Worm (Caenorhabditis elegans) whole organism, young adult: ENCODE results near the gene K07D4.5.
A peak's percentile ranks its signal among the peaks of the same experiment; 100 is the strongest.

Experiments used
- B0035.1 ChIP-seq: sonication (generic microtip); optimal IDR thresholded peaks from 2 replicates; lab custom pipeline; 2016; ENCODE audit warnings: missing genetic modification characterization, mild to moderate bottlenecking, missing compliant biosample characterization, missing genotype, missing genetic modification reagents
- C06A6.2 ChIP-seq: fragments of 200-800 bp; sonication (Bioruptor generic); conservative IDR thresholded peaks from 2 replicates; pipeline ENCODE4 v1.3.6; 2022; ENCODE audit warnings: missing genetic modification characterization, missing compliant biosample characterization
- F23B12.7 ChIP-seq: sonication (generic microtip); optimal IDR thresholded peaks from 2 replicates; lab custom pipeline; 2017; ENCODE audit warnings: missing genetic modification characterization, mild to moderate bottlenecking, missing compliant biosample characterization, antibody characterized with exemption, moderate library complexity; ENCODE audit not compliant: insufficient read depth
- F33H1.4 ChIP-seq: fragments of 200-800 bp; sonication (Bioruptor generic); IDR thresholded peaks from 2 replicates; pipeline ENCODE4 v1.3.6; 2022; ENCODE audit warnings: missing genetic modification reagents, missing genetic modification characterization, missing compliant biosample characterization
- F55B11.4 ChIP-seq: sonication (generic microtip); optimal IDR thresholded peaks from 2 replicates; lab custom pipeline; 2016; ENCODE audit warnings: missing compliant biosample characterization, missing genetic modification characterization, borderline replicate concordance; ENCODE audit not compliant: insufficient read depth
- T07F8.4 ChIP-seq: sonication (generic microtip); optimal IDR thresholded peaks from 2 replicates; lab custom pipeline; 2016; ENCODE audit warnings: mild to moderate bottlenecking, missing genetic modification characterization, moderate library complexity, missing compliant biosample characterization
- Y53F4B.3 ChIP-seq: fragments of 200-800 bp; sonication (Bioruptor generic); IDR thresholded peaks from 2 replicates; pipeline ENCODE4 v1.3.6; 2022; ENCODE audit warnings: missing genetic modification reagents, missing genetic modification characterization, missing compliant biosample characterization
- Y53G8AR.9 ChIP-seq: fragments of 200-800 bp; sonication (Bioruptor generic); conservative IDR thresholded peaks from 2 replicates; pipeline ENCODE4 v1.3.6; 2022; ENCODE audit warnings: missing genetic modification reagents, missing genetic modification characterization, missing compliant biosample characterization
- ZK185.1 ChIP-seq: sonication (generic microtip); optimal IDR thresholded peaks from 2 replicates; lab custom pipeline; 2016; ENCODE audit warnings: mild to moderate bottlenecking, missing genetic modification characterization, missing compliant biosample characterization; ENCODE audit not compliant: poor library complexity, severe bottlenecking
- aptf-2 ChIP-seq: fragments of 200-800 bp; sonication (Bioruptor generic); conservative IDR thresholded peaks from 2 replicates; pipeline ENCODE4 v1.3.6; 2022; ENCODE audit warnings: missing genetic modification reagents, missing genetic modification characterization, missing compliant biosample characterization
- aptf-3 ChIP-seq: fragments of 200-800 bp; sonication (Bioruptor generic); IDR thresholded peaks from 2 replicates; pipeline ENCODE4 v1.3.6; 2022; ENCODE audit warnings: missing genetic modification characterization, missing compliant biosample characterization
- atf-7 ChIP-seq: sonication (generic microtip); optimal IDR thresholded peaks from 2 replicates; lab custom pipeline; 2017; ENCODE audit warnings: mild to moderate bottlenecking, missing genetic modification characterization, missing compliant biosample characterization
- cebp-1 ChIP-seq, 2 experiments: fragments of 200-800 bp in 1 of 2; sonication (Bioruptor generic) in 1 of 2; sonication (generic microtip) in 1 of 2; IDR thresholded peaks in 1 of 2; optimal IDR thresholded peaks in 1 of 2; 2 replicates each; pipeline versions ENCODE4 v1.3.6 to Lab custom; 2017 to 2022; ENCODE audit warnings: missing compliant biosample characterization in 2 of 2, missing genetic modification characterization in 2 of 2, mild to moderate bottlenecking in 1 of 2, missing genetic modification reagents in 1 of 2, moderate library complexity in 1 of 2
- chd-7 ChIP-seq: sonication (generic microtip); optimal IDR thresholded peaks from 2 replicates; lab custom pipeline; 2016; ENCODE audit warnings: mild to moderate bottlenecking, missing genetic modification characterization, moderate library complexity, missing compliant biosample characterization
- dpl-1 ChIP-seq: fragments of 150-350 bp; optimal IDR thresholded peaks from 2 replicates; lab custom pipeline; 2014; ENCODE audit warnings: missing biosample characterization, missing genetic modification reagents, missing genetic modification characterization
- egrh-3 ChIP-seq: fragments of 200-800 bp; sonication (Bioruptor generic); IDR thresholded peaks from 2 replicates; pipeline ENCODE4 v1.3.6; 2022; ENCODE audit warnings: missing genetic modification reagents, missing genetic modification characterization, missing compliant biosample characterization
- gei-17 ChIP-seq: fragments of 200-800 bp; sonication (Bioruptor generic); optimal IDR thresholded peaks from 2 replicates; lab custom pipeline; 2018; ENCODE audit warnings: mild to moderate bottlenecking, missing genetic modification characterization, missing compliant biosample characterization
- hlh-12 ChIP-seq: sonication (generic microtip); optimal IDR thresholded peaks from 2 replicates; lab custom pipeline; 2016; ENCODE audit warnings: missing genetic modification characterization, missing compliant biosample characterization
- lag-1 ChIP-seq: fragments of 200-800 bp; sonication (Bioruptor generic); IDR thresholded peaks from 2 replicates; pipeline ENCODE4 v1.3.6; 2022; ENCODE audit warnings: missing genetic modification reagents, missing genetic modification characterization, missing compliant biosample characterization
- let-607 ChIP-seq, 2 experiments: fragments of 200-800 bp in 1 of 2; sonication (Bioruptor generic) in 1 of 2; sonication (generic microtip) in 1 of 2; optimal IDR thresholded peaks; 2 replicates each; lab custom pipeline; 2016 to 2018; ENCODE audit warnings: mild to moderate bottlenecking in 2 of 2, missing compliant biosample characterization in 2 of 2, missing genetic modification characterization in 2 of 2, moderate library complexity in 2 of 2, missing genotype in 1 of 2
- lin-26 ChIP-seq: fragments of 200-800 bp; sonication (Bioruptor generic); IDR thresholded peaks from 2 replicates; pipeline ENCODE4 v1.3.6; 2022; ENCODE audit warnings: missing genetic modification reagents, missing genetic modification characterization, missing compliant biosample characterization
- lin-35 ChIP-seq, 3 experiments: fragments of 150-350 bp in 2 of 3; sonication (generic microtip) in 1 of 3; optimal IDR thresholded peaks; 2 replicates each; lab custom pipeline; 2014 to 2018; ENCODE audit warnings: missing biosample characterization in 3 of 3, missing genetic modification characterization in 3 of 3, missing genetic modification reagents in 3 of 3
- lin-40 ChIP-seq: sonication (generic microtip); optimal IDR thresholded peaks from 2 replicates; lab custom pipeline; 2016; ENCODE audit warnings: missing genetic modification characterization, mild to moderate bottlenecking, missing compliant biosample characterization, missing genotype, missing genetic modification reagents
- madf-6 ChIP-seq: fragments of 200-800 bp; sonication (Bioruptor generic); IDR thresholded peaks from 2 replicates; pipeline ENCODE4 v1.3.6; 2022; ENCODE audit warnings: missing genetic modification reagents, missing genetic modification characterization, missing compliant biosample characterization
- mcd-1 ChIP-seq: fragments of 200-800 bp; sonication (Bioruptor generic); IDR thresholded peaks from 2 replicates; pipeline ENCODE4 v1.3.6; 2022; ENCODE audit warnings: missing genetic modification reagents, missing genetic modification characterization, missing compliant biosample characterization
- mel-28 ChIP-seq: sonication (generic microtip); optimal IDR thresholded peaks from 2 replicates; lab custom pipeline; 2016; ENCODE audit warnings: borderline replicate concordance, mild to moderate bottlenecking, missing genetic modification characterization, missing compliant biosample characterization
- mxl-1 ChIP-seq: sonication (generic microtip); optimal IDR thresholded peaks from 2 replicates; lab custom pipeline; 2016; ENCODE audit warnings: missing genetic modification characterization, missing compliant biosample characterization
- nfya-2 ChIP-seq: fragments of 200-800 bp; sonication (Bioruptor generic); IDR thresholded peaks from 2 replicates; pipeline ENCODE4 v1.3.6; 2022; ENCODE audit warnings: missing genetic modification reagents, missing genetic modification characterization, missing compliant biosample characterization
- nhr-179 ChIP-seq: sonication (generic microtip); optimal IDR thresholded peaks from 2 replicates; lab custom pipeline; 2016; ENCODE audit warnings: mild to moderate bottlenecking, missing genetic modification characterization, missing compliant biosample characterization
- pbrm-1 ChIP-seq: fragments of 200-800 bp; sonication (Bioruptor generic); IDR thresholded peaks from 2 replicates; pipeline ENCODE4 v1.3.6; 2022; ENCODE audit warnings: missing genetic modification reagents, missing genetic modification characterization, missing compliant biosample characterization
- sea-2 ChIP-seq: fragments of 200-800 bp; sonication (Bioruptor generic); IDR thresholded peaks from 2 replicates; pipeline ENCODE4 v1.3.6; 2022; ENCODE audit warnings: missing genetic modification characterization, missing compliant biosample characterization
- snpc-1.3 ChIP-seq: sonication (generic microtip); optimal IDR thresholded peaks from 2 replicates; lab custom pipeline; 2017; ENCODE audit warnings: missing genetic modification characterization, mild to moderate bottlenecking, missing compliant biosample characterization, antibody characterized with exemption, moderate library complexity, missing genotype, missing genetic modification reagents; ENCODE audit not compliant: insufficient read depth
- somi-1 ChIP-seq: fragments of 200-800 bp; sonication (Bioruptor generic); optimal IDR thresholded peaks from 2 replicates; lab custom pipeline; 2018; ENCODE audit warnings: mild to moderate bottlenecking, missing genetic modification characterization, missing compliant biosample characterization
- tlf-1 ChIP-seq: fragments of 200-800 bp; sonication (Bioruptor generic); optimal IDR thresholded peaks from 2 replicates; lab custom pipeline; 2018; ENCODE audit warnings: mild to moderate bottlenecking, missing genetic modification characterization, missing compliant biosample characterization
- xnd-1 ChIP-seq: sonication (generic microtip); optimal IDR thresholded peaks from 2 replicates; lab custom pipeline; 2016; ENCODE audit warnings: missing genotype, missing genetic modification reagents, missing genetic modification characterization, missing compliant biosample characterization
- zfh-2 ChIP-seq: fragments of 200-800 bp; sonication (Bioruptor generic); conservative IDR thresholded peaks from 2 replicates; pipeline ENCODE4 v1.3.6; 2022; ENCODE audit warnings: missing genetic modification reagents, missing genetic modification characterization, missing compliant biosample characterization
- ztf-3 ChIP-seq: fragments of 200-800 bp; sonication (Bioruptor generic); optimal IDR thresholded peaks from 2 replicates; lab custom pipeline; 2018; ENCODE audit warnings: mild to moderate bottlenecking, missing genetic modification characterization, missing compliant biosample characterization

Gene K07D4.5

DNA sequence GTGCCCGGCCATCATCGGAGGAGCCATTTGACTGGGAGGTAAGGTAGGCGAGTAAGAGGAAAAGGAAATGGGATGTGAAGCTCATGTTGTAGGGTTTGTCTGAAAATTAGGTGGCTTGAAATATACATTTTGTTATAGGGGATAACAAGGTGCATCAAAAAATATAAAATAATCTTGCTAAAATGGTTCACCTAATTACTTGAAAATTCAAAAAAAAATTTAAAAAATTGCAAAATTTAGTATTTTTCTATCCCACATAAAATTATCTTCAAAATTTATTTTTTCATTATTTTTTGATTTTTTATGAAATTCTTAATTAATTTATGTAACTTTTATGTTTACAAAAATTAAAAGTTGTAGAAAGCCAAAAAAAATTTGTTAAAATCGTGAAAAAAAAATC lies 6.7 kb downstream of the K07D4.5 start, which contains the start of gene K07D4.6 (continued):
- TF ChIP-seq cebp-1 (GFP tag; IDR thresholded peaks at IDR 0.05; lab: Robert Waterston, UW): no peak
- TF ChIP-seq cebp-1 (tag; optimal IDR thresholded peaks at IDR 0.05; lab: Kevin White, UChicago): no peak

DNA sequence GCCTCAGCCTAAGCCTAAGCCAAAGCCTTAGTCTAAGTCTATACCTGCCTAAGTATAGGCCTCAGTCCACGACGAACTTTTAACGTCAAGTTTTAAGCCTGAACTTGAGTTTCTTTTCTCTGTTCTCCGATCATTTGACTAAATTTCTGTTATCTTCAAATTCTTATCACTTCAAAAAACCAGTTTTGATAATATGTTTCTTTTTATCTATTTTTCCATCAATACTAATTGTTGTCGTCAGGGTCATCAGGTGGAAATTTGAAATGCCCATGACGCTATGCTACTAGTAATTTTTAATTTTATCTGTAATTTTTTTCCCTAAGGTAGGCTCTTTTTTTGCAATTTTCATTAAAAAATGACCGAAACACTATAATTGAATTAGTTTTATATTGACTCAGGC lies 13.8 kb downstream of the K07D4.5 start:
- TF ChIP-seq F33H1.4 (no peak), Y53G8AR.9 (GFP tag; lab: Robert Waterston, UW) (no peak), mxl-1 (tag; lab: Kevin White, UChicago) (no peak), atf-7 (tag; lab: Kevin White, UChicago) (no peak), F23B12.7 (tag; lab: Kevin White, UChicago) (no peak), madf-6 (GFP tag; lab: Robert Waterston, UW) (no peak), mcd-1 (GFP tag; lab: Robert Waterston, UW) (no peak), aptf-3 (GFP tag; lab: Robert Waterston, UW) (no peak), dpl-1 (GFP tag; lab: Kevin White, UChicago) (no peak), aptf-2 (GFP tag; lab: Robert Waterston, UW) (no peak), lag-1 (GFP tag; lab: Robert Waterston, UW) (no peak)

DNA sequence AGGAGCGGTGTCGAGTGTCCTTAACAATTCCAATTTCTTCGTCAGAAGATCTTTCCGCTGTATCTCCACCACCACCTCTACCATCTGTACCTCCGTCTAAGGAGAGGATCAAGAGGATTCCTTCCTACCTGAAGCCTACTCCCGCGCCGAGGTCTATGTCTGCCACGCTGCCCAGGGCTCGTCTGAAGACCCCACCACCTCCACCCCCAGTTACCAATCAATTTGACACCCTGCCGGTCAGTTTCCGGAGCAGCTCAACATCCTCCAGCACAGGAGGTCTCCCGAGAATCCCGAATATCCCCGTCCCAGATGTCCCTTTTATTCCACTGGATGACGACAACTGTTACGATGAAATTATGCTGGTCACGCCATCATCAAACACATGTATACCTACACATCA lies 17.4 kb downstream of the K07D4.5 start:
- TF ChIP-seq sea-2 (GFP tag; lab: Robert Waterston, UW): 0 out of 2 replicates have a peak, but pooled peaks have one; percentile 43
- TF ChIP-seq egrh-3: peak; percentile 37; the same call in 1 of the 2 replicates
- peak; percentile 78 for TF ChIP-seq zfh-2 (GFP tag; lab: Robert Waterston, UW)
- TF ChIP-seq lin-35 (GFP tag; optimal IDR thresholded peaks at IDR 0.05; lab: Kevin White, UChicago): no peak
- TF ChIP-seq, all 124 proteins: peak for 3

DNA sequence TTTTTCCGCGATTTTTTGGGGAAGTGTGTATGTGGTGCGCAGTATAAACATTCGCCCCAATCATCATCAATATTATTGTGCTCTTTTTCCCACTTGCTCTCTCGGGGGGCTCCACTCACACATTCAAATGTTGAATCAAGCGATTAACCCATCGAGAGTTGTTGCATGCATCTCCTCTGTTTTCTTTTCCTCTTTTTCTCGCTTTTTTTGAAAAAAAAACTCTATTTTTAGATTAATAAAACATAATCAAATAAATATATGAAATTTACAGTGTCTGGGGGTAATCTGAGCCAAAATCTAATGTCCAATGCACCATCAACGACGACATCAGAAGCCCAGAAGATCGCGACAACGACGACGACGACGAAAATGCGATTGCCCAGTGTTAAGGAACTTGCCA lies 20.7 kb downstream of the K07D4.5 start, which contains the start of gene ephx-1:
Gene ephx-1 (plus strand): TSS at position 301 of the 400 bp plus-strand sequence.
- TF ChIP-seq xnd-1 (tag; lab: Kevin White, UChicago) (no peak), mel-28 (tag; lab: Kevin White, UChicago) (no peak), madf-6 (GFP tag; lab: Robert Waterston, UW) (no peak), pbrm-1 (GFP tag; lab: Robert Waterston, UW) (no peak), lin-40 (tag; lab: Kevin White, UChicago) (no peak), lin-26 (GFP tag; lab: Robert Waterston, UW) (no peak), chd-7 (tag; lab: Kevin White, UChicago) (no peak)
- TF ChIP-seq, all 124 proteins: peak for 0

DNA sequence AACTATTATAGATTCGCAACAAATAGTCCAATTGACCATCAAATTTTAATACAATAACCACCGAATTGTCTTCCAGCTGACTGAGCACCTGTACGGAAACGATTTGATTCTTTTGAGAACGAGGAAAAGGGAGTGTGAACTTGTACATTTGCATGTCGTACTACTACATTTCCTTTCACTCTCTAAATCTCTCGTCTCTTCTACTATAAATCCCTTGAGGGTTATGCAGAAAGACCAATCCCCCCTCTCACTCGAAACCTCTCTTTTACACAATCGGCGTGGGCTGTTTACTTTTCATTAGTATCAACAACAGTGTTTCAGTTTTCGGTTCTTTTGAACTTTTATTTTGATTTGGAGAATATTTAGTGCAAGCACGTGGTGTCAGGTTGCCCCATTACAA lies 23.2 kb downstream of the K07D4.5 start:
- TF ChIP-seq nfya-2 (GFP tag; lab: Robert Waterston, UW) (no peak), gei-17 (GFP tag; lab: Kevin White, UChicago) (no peak), somi-1 (GFP tag; lab: Kevin White, UChicago) (no peak), let-607 (tag; optimal IDR thresholded peaks at IDR 0.05; lab: Kevin White, UChicago) (no peak), snpc-1.3 (no peak), hlh-12 (tag; lab: Kevin White, UChicago) (no peak), aptf-2 (GFP tag; lab: Robert Waterston, UW) (no peak), Y53F4B.3 (GFP tag; lab: Robert Waterston, UW) (no peak), T07F8.4 (tag; lab: Kevin White, UChicago) (no peak), ztf-3 (GFP tag; lab: Kevin White, UChicago) (no peak), B0035.1 (tag; lab: Kevin White, UChicago) (no peak), tlf-1 (no peak), nhr-179 (no peak), C06A6.2 (GFP tag; lab: Robert Waterston, UW) (no peak), ZK185.1 (tag; lab: Kevin White, UChicago) (no peak), F55B11.4 (no peak)
